Fruit fly (Drosophila melanogaster) S2 (cell line): ENCODE results near the gene CG14668.

Experiments
- CG8478 ChIP-seq: fragments of >200 bp; optimal IDR thresholded peaks from 2 replicates; lab custom pipeline; 2018
- CTCF ChIP-seq, 2 experiments: fragments of >200 bp; optimal IDR thresholded peaks; 2 replicates each; lab custom pipeline; 2018

The CG14668 gene

dm6 chr3R:5387564-5387963 is at the start of gene CG14668:
Gene CG14668, minus strand, starts transcription at chr3R:5387664.
- TF ChIP-seq CG8478 (lab: Kevin White, UChicago): no peak
- TF ChIP-seq CTCF (optimal IDR thresholded peaks at IDR 0.05; lab: Kevin White, UChicago): no peak

- TF ChIP-seq CG8478 (lab: Kevin White, UChicago) (no peak), CTCF (optimal IDR thresholded peaks at IDR 0.05; lab: Kevin White, UChicago) (no peak)
Observed at dm6 chr3R:5429786-5430185, 42.3 kb upstream of the CG14668 start.

- TF ChIP-seq CTCF (optimal IDR thresholded peaks at IDR 0.05; lab: Kevin White, UChicago) (no peak), CG8478 (lab: Kevin White, UChicago) (no peak)
Observed at dm6 chr3R:5427157-5427556, 39.7 kb upstream of the CG14668 start, which contains the start of gene CG12147. Gene CG12147, minus strand, starts transcription at chr3R:5427257.

dm6 chr3R:5422123-5422522 is 34.7 kb upstream of the CG14668 start:
- no peak for TF ChIP-seq CG8478 (lab: Kevin White, UChicago)
- no peak for TF ChIP-seq CTCF (optimal IDR thresholded peaks at IDR 0.05; lab: Kevin White, UChicago)

DNA sequence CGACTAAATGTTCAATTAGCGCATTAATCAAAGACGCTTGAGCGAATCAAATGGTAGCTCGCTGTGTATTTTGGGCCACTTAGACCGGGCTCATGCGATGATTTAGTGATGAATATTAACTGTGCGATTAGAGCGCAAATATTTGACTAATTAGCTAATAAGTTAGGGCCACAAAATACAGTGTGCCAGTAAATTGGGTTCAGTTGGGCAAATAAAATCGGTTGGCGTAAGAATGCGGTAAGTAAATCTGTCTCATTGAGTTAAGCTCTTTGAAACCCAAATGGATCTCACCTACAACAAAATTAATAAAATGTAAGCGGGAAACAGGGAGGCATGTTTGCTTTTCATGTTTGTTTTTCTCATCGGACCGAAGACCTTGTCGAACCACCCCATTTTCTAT is 33.0 kb upstream of the CG14668 start:
- no peak for TF ChIP-seq CTCF (optimal IDR thresholded peaks at IDR 0.05; lab: Kevin White, UChicago)
- no peak for TF ChIP-seq CG8478 (lab: Kevin White, UChicago)

dm6 chr3R:5414147-5414748 is 26.8 kb upstream of the CG14668 start, which contains the start of gene CG14669:
Gene CG14669, plus strand, starts transcription at chr3R:5414527.
- TF ChIP-seq CG8478 (lab: Kevin White, UChicago): no peak
- TF ChIP-seq CTCF (optimal IDR thresholded peaks at IDR 0.05; lab: Kevin White, UChicago): no peak

dm6 chr3R:5412987-5413386 is 25.5 kb upstream of the CG14668 start:
- TF ChIP-seq CTCF (optimal IDR thresholded peaks at IDR 0.05; lab: Kevin White, UChicago) (no peak), CG8478 (lab: Kevin White, UChicago) (no peak)

DNA sequence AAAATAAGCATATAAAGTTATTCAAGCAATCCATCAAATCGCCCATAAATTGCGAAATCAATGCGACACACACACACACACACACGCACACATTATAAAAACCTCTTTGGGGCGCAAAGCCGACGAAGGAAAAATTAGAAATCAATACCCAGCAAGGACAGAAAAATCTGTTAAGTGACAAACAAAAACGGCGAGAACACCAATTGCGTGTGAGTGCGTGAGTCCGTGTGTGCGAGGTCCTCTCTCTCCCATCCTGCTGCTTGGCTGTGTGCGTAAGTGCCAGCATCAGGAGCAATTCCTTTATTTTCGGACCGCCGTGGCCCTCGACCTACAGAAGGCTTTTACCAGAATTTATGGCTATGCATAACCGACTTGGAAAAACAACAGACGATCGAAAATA is 24.8 kb upstream of the CG14668 start, which contains the start of gene Orco:
Gene Orco, minus strand, starts transcription at position 101 of the 400 bp plus-strand sequence.
- no peak for TF ChIP-seq CTCF (optimal IDR thresholded peaks at IDR 0.05; lab: Kevin White, UChicago)
- TF ChIP-seq CG8478 (lab: Kevin White, UChicago): no peak

dm6 chr3R:5403963-5404362 is 16.5 kb upstream of the CG14668 start, which contains the start of gene CG2663:
Gene CG2663, minus strand, starts transcription at chr3R:5404135.
- TF ChIP-seq CG8478 (lab: Kevin White, UChicago) (no peak), CTCF (optimal IDR thresholded peaks at IDR 0.05; lab: Kevin White, UChicago) (no peak)

DNA sequence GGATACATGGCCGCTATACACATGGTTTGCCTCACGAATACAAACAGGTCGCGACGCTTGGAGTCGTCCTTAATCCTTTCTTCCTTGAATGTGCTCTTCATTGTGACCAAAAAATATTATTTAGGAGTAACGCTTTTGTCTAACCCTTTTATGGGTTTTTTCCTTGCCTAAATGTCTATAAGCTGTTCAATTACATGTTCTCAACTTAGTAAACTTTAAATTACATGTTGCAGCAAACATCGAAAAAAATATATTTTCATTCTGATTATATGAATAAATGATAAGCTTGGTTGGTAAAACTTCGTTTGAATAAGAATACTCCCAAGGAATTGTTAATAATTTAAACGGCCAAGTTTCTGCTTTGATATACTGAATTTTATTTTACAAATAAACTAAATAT is 11.6 kb upstream of the CG14668 start, which contains the start of gene Or83a:
Gene Or83a, minus strand, starts transcription at position 101 of the 400 bp plus-strand sequence.
- TF ChIP-seq CG8478 (lab: Kevin White, UChicago): no peak
- TF ChIP-seq CTCF (optimal IDR thresholded peaks at IDR 0.05; lab: Kevin White, UChicago): no peak

- no peak for TF ChIP-seq CG8478 (lab: Kevin White, UChicago)
- no peak for TF ChIP-seq CTCF (optimal IDR thresholded peaks at IDR 0.05; lab: Kevin White, UChicago)
Observed at dm6 chr3R:5395210-5395609, 7.7 kb upstream of the CG14668 start.

dm6 chr3R:5393742-5394391 is 6.4 kb upstream of the CG14668 start, which contains the start of gene CG1172:
Gene CG1172, plus strand, starts transcription at chr3R:5393922.
- TF ChIP-seq CTCF (optimal IDR thresholded peaks at IDR 0.05; lab: Kevin White, UChicago): no peak
- no peak for TF ChIP-seq CG8478 (lab: Kevin White, UChicago)

dm6 chr3R:5392621-5393020 is 5.2 kb upstream of the CG14668 start, which contains the start of gene kkv:
Gene kkv, minus strand, starts transcription at chr3R:5392866.
- no peak for TF ChIP-seq CG8478 (lab: Kevin White, UChicago)
- TF ChIP-seq CTCF (optimal IDR thresholded peaks at IDR 0.05; lab: Kevin White, UChicago): no peak

DNA sequence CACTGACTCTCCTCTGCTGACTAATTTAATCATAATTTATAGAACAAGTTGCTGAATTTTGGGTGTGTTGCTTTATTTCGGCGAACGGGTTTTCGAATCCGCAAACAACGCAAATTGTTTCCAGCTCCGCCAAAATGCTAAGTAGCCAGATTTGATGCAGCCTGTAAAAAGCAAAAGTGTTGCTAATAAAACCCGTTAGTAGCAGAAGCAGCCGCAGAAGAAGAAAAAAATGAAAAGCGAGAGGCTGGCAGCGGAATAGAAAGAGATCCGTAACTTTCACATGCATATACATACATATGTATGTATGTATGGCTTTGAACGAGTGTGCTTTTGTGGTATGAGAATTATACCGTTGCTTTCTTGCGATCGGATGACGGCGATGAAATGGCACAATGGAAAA is 4.6 kb upstream of the CG14668 start:
- no peak for TF ChIP-seq CTCF (optimal IDR thresholded peaks at IDR 0.05; lab: Kevin White, UChicago)
- TF ChIP-seq CG8478 (lab: Kevin White, UChicago): no peak

DNA sequence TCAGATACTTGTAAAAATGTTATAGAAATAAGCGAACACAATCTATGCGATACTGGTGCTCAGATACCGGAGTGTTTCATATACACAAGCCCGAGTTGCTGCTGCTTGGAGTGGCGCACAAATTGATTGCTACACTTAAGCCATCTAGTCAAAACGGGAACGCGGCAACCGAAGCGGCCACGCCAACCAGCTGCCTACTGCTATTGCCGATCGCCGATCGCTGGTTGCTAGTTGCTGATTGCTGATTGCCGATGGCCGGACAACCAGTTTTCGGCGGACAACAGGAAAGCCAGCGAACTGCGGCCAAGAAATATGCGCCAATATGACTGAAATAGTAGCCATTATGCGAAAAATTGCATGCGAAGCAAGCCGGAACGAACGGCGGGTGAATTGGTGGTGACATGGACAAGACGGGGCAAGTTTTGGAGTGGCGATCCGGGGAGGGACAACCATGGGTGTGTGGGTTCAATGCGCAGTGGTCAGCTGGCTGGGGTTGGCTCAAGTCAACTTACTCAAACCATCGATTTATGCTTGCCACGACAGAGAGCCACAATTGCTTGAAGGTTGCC is 2.7 kb upstream of the CG14668 start:
- TF ChIP-seq CTCF (optimal IDR thresholded peaks at IDR 0.05; lab: Kevin White, UChicago) (no peak), CG8478 (lab: Kevin White, UChicago) (no peak)
